Worm (Caenorhabditis elegans) whole organism, L4 larva: ENCODE measurements around the gene M05D6.2.

Experiments
- lin-29 ChIP-seq: fragments of 200-800 bp; sonication (Bioruptor generic); IDR thresholded peaks from 2 replicates; pipeline ENCODE4 v1.3.6; 2022; ENCODE audit warnings: missing genetic modification reagents, missing genetic modification characterization, missing compliant biosample characterization
- pqm-1 ChIP-seq: sonication (generic microtip); optimal IDR thresholded peaks from 2 replicates; lab custom pipeline; 2017; ENCODE audit warnings: missing biosample characterization, missing genetic modification characterization

DNA sequence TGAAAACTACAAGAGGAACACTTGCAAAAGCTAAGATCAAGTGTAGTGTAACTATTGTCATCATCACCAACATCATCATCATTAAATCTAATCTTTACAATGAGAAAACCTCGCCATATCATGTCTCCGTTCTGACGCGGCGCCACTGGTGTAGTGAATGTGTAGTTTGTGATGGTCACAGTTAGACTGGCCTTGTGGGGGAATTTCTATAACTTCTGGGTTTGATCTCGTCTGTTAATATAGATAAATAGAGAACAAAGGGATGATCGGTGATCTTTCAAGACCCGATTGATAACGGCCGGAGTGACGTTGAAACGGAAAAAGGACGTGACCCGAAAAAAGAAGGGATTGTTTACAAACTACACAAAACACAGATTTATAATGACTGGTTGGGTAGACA is 27.1 kb upstream of the M05D6.2 start:
- no peak for TF ChIP-seq lin-29 (GFP tag; lab: Robert Waterston, UW)
- TF ChIP-seq pqm-1 (tag; lab: Kevin White, UChicago): no peak
